Fruit fly (Drosophila melanogaster): ENCODE measurements around the gene CG12288.

CG12288 gene

dm6 chr2L:16882871-16883849, 18.9 kb downstream of the CG12288 start (continued):
- TF ChIP-seq CG1621 (tag; optimal IDR thresholded peaks at IDR 0.05) (no peak), CG32006 (GFP tag; optimal IDR thresholded peaks at IDR 0.05) (no peak), CG8319 (GFP tag; optimal IDR thresholded peaks at IDR 0.05) (no peak), OdsH (GFP tag; optimal IDR thresholded peaks at IDR 0.05) (no peak), Gug (GFP tag; IDR thresholded peaks at IDR 0.05) (no peak), Hr38 (GFP tag; optimal IDR thresholded peaks at IDR 0.05) (no peak), Blimp-1 (GFP tag; optimal IDR thresholded peaks at IDR 0.05) (no peak)

dm6 chr2L:16882372-16882771, 19.6 kb downstream of the CG12288 start:
- no peak for TF ChIP-seq CG31627 (GFP tag; optimal IDR thresholded peaks at IDR 0.05)
- no peak for TF ChIP-seq Hr39 (GFP tag; optimal IDR thresholded peaks at IDR 0.05)
- TF ChIP-seq svp (GFP tag): peak; percentile 63
- TF ChIP-seq CG8632 (GFP tag; optimal IDR thresholded peaks at IDR 0.05): no peak
- no peak for TF ChIP-seq Met (GFP tag; optimal IDR thresholded peaks at IDR 0.05)

dm6 chr2L:16880930-16881329, 21.1 kb downstream of the CG12288 start:
- TF ChIP-seq CG15336 (GFP tag; IDR thresholded peaks at IDR 0.05) (peak; percentile 68), Ets96B (tag; optimal IDR thresholded peaks at IDR 0.05) (no peak), CG1621 (tag; optimal IDR thresholded peaks at IDR 0.05) (peak; percentile 30), CG8119 (GFP tag; IDR thresholded peaks at IDR 0.05) (peak; percentile 62; the same call in 2 of the 3 replicates), CG32006 (GFP tag; optimal IDR thresholded peaks at IDR 0.05) (no peak), Eip78C (GFP tag) (peak; percentile 78), Lpt (GFP tag; optimal IDR thresholded peaks at IDR 0.05) (peak; percentile 11), eg (GFP tag; IDR thresholded peaks at IDR 0.05) (no peak; the same call in 2 of the 3 replicates), achi (GFP tag; optimal IDR thresholded peaks at IDR 0.05) (no peak), CG6276 (GFP tag; optimal IDR thresholded peaks at IDR 0.05) (no peak), CG11294 (GFP tag; IDR thresholded peaks at IDR 0.05) (no peak), CG31627 (GFP tag; optimal IDR thresholded peaks at IDR 0.05) (no peak), fkh (GFP tag; optimal IDR thresholded peaks at IDR 0.05) (no peak), Hr4 (GFP tag; optimal IDR thresholded peaks at IDR 0.05) (no peak), dsx (GFP tag; optimal IDR thresholded peaks at IDR 0.05; ENCODE audit: poor library complexity, severe bottlenecking) (peak; percentile 18), CG4318 (GFP tag; optimal IDR thresholded peaks at IDR 0.05) (no peak), CG6854 (GFP tag; optimal IDR thresholded peaks at IDR 0.05) (peak; percentile 63), dac (GFP tag; optimal IDR thresholded peaks at IDR 0.05) (no peak), CG8632 (GFP tag; optimal IDR thresholded peaks at IDR 0.05) (no peak), CG6163 (GFP tag; IDR thresholded peaks at IDR 0.05) (peak; percentile 59), svp (GFP tag) (peak; percentile 92), CG3919 (GFP tag; optimal IDR thresholded peaks at IDR 0.05) (peak; percentile 62), CG10669 (GFP tag; optimal IDR thresholded peaks at IDR 0.05) (no peak), Smox (GFP tag; optimal IDR thresholded peaks at IDR 0.05) (no peak), esn (GFP tag; optimal IDR thresholded peaks at IDR 0.05) (peak; percentile 29), Hr39 (GFP tag; optimal IDR thresholded peaks at IDR 0.05) (no peak), ss (GFP tag; optimal IDR thresholded peaks at IDR 0.05) (peak in 1 of 2 experiments; percentile 22), CG7368 (GFP tag; optimal IDR thresholded peaks at IDR 0.05) (no peak), CG6808 (GFP tag; optimal IDR thresholded peaks at IDR 0.05) (no peak), salr (GFP tag; optimal IDR thresholded peaks at IDR 0.05) (no peak), lz (GFP tag; optimal IDR thresholded peaks at IDR 0.05) (peak; percentile 16), net (GFP tag; optimal IDR thresholded peaks at IDR 0.05) (peak; percentile 33)

All from whole organism, prepupa.